2 fruit fly cellular contexts compared by ENCODE assay signal in the genomic region with DNA sequence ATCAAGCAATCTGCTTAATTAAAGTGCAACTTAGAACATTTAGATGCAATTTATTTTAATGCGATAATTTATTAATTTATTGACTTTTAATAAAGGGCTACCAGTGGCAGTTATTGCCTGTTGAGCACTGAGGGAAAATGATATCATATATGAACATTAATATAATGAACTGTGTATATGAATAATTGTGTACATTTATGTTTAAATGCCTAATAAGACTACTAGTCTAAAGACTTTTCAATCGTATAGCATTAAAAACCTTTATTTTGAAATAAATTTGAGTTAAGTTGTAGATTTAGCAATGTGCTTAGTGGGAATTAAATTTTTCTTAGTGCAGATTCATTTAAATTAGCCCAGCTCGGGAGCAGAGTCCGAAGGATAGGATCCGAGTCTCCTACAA.
TF ChIP-seq lines count a peak whose summit lies in the region.

No protein-coding gene starts in this region.

TF ChIP-seq in whole organism, prepupa, 60 proteins besides CTCF, POLR2A, EP300 and RAD21 (continues in another document):
- no peak for TF ChIP-seq Smox (GFP tag; optimal IDR thresholded peaks at IDR 0.05; lab: Kevin White, UChicago)
- no peak for TF ChIP-seq Ets21C (GFP tag; optimal IDR thresholded peaks at IDR 0.05; lab: Kevin White, UChicago)
- TF ChIP-seq spab (GFP tag; optimal IDR thresholded peaks at IDR 0.05; lab: Kevin White, UChicago): peak; percentile 41
- TF ChIP-seq CG8632 (GFP tag; optimal IDR thresholded peaks at IDR 0.05; lab: Kevin White, UChicago): no peak
- TF ChIP-seq fd59A (GFP tag; optimal IDR thresholded peaks at IDR 0.05; lab: Kevin White, UChicago): no peak
- no peak for TF ChIP-seq CG11762 (GFP tag; optimal IDR thresholded peaks at IDR 0.05; lab: Kevin White, UChicago; ENCODE audit: insufficient read depth)
- no peak for TF ChIP-seq CG8319 (GFP tag; optimal IDR thresholded peaks at IDR 0.05; lab: Kevin White, UChicago)
- TF ChIP-seq CG7368 (GFP tag; optimal IDR thresholded peaks at IDR 0.05; lab: Kevin White, UChicago): no peak
- TF ChIP-seq Lpt (GFP tag; optimal IDR thresholded peaks at IDR 0.05; lab: Kevin White, UChicago): no peak
- TF ChIP-seq acj6 (GFP tag; optimal IDR thresholded peaks at IDR 0.05; lab: Kevin White, UChicago): no peak
- TF ChIP-seq CG15336 (GFP tag; IDR thresholded peaks at IDR 0.05; lab: Robert Waterston, UW): no peak
- TF ChIP-seq CG6854 (GFP tag; optimal IDR thresholded peaks at IDR 0.05; lab: Kevin White, UChicago): no peak
- TF ChIP-seq CG6276 (GFP tag; optimal IDR thresholded peaks at IDR 0.05; lab: Kevin White, UChicago): no peak
- TF ChIP-seq Blimp-1 (GFP tag; optimal IDR thresholded peaks at IDR 0.05; lab: Kevin White, UChicago): no peak
- TF ChIP-seq CG32006 (GFP tag; optimal IDR thresholded peaks at IDR 0.05; lab: Kevin White, UChicago): no peak
- TF ChIP-seq CG8119 (GFP tag; IDR thresholded peaks at IDR 0.05; lab: Robert Waterston, UW): no peak
- peak; percentile 39 for TF ChIP-seq CG10631 (GFP tag; optimal IDR thresholded peaks at IDR 0.05; lab: Kevin White, UChicago)
- TF ChIP-seq CG3032 (tag; optimal IDR thresholded peaks at IDR 0.05; lab: Kevin White, UChicago): peak; percentile 65
- peak; percentile 61 for TF ChIP-seq CG10669 (GFP tag; optimal IDR thresholded peaks at IDR 0.05; lab: Kevin White, UChicago)
- TF ChIP-seq Sox102F (GFP tag; optimal IDR thresholded peaks at IDR 0.05; lab: Kevin White, UChicago): no peak
- peak; percentile 82 for TF ChIP-seq Eip78C (GFP tag; lab: Kevin White, UChicago)
- TF ChIP-seq Sox14 (GFP tag; optimal IDR thresholded peaks at IDR 0.05; lab: Kevin White, UChicago): no peak
- TF ChIP-seq cyc (GFP tag; optimal IDR thresholded peaks at IDR 0.05; lab: Kevin White, UChicago): no peak
- no peak for TF ChIP-seq fd85E (GFP tag; optimal IDR thresholded peaks at IDR 0.05; lab: Kevin White, UChicago)
- no peak for TF ChIP-seq Hr38 (GFP tag; optimal IDR thresholded peaks at IDR 0.05; lab: Kevin White, UChicago)
- peak; percentile 21 for TF ChIP-seq dsx (GFP tag; optimal IDR thresholded peaks at IDR 0.05; lab: Kevin White, UChicago; ENCODE audit: poor library complexity, severe bottlenecking)
- TF ChIP-seq Sox15 (GFP tag; optimal IDR thresholded peaks at IDR 0.05; lab: Kevin White, UChicago): no peak
- TF ChIP-seq Met (GFP tag; optimal IDR thresholded peaks at IDR 0.05; lab: Kevin White, UChicago): no peak
- no peak for TF ChIP-seq Hr4 (GFP tag; optimal IDR thresholded peaks at IDR 0.05; lab: Kevin White, UChicago)
- no peak for TF ChIP-seq vri (GFP tag; optimal IDR thresholded peaks at IDR 0.05; lab: Kevin White, UChicago)
- TF ChIP-seq CG4318 (GFP tag; optimal IDR thresholded peaks at IDR 0.05; lab: Kevin White, UChicago): no peak
- peak; percentile 32 for TF ChIP-seq CG9139 (GFP tag; optimal IDR thresholded peaks at IDR 0.05; lab: Kevin White, UChicago)
- TF ChIP-seq achi (GFP tag; optimal IDR thresholded peaks at IDR 0.05; lab: Kevin White, UChicago): no peak
- peak in 1 of 2 experiments; percentile 52 for TF ChIP-seq ss (GFP tag; optimal IDR thresholded peaks at IDR 0.05; lab: Kevin White, UChicago)
- TF ChIP-seq CG1621 (tag; optimal IDR thresholded peaks at IDR 0.05; lab: Kevin White, UChicago): no peak
- TF ChIP-seq Eip93F (GFP tag; optimal IDR thresholded peaks at IDR 0.05; lab: Kevin White, UChicago): no peak
- TF ChIP-seq CG6163 (GFP tag; IDR thresholded peaks at IDR 0.05; lab: Robert Waterston, UW): no peak
- no peak for TF ChIP-seq CG16779 (tag; optimal IDR thresholded peaks at IDR 0.05; lab: Kevin White, UChicago)
- no peak for TF ChIP-seq esn (GFP tag; optimal IDR thresholded peaks at IDR 0.05; lab: Kevin White, UChicago)
- no peak for TF ChIP-seq net (GFP tag; optimal IDR thresholded peaks at IDR 0.05; lab: Kevin White, UChicago)
- no peak for TF ChIP-seq OdsH (GFP tag; optimal IDR thresholded peaks at IDR 0.05; lab: Kevin White, UChicago)
- TF ChIP-seq salr (GFP tag; optimal IDR thresholded peaks at IDR 0.05; lab: Kevin White, UChicago): no peak
- no peak for TF ChIP-seq topi (GFP tag; optimal IDR thresholded peaks at IDR 0.05; lab: Kevin White, UChicago)
- TF ChIP-seq lz (GFP tag; optimal IDR thresholded peaks at IDR 0.05; lab: Kevin White, UChicago): no peak
- no peak for TF ChIP-seq CG31627 (GFP tag; optimal IDR thresholded peaks at IDR 0.05; lab: Kevin White, UChicago)
- no peak for TF ChIP-seq svp (GFP tag; lab: Kevin White, UChicago)

TF ChIP-seq in whole organism, pupa, 21 proteins besides CTCF, POLR2A, EP300 and RAD21:
- no peak for TF ChIP-seq gl (tag; optimal IDR thresholded peaks at IDR 0.05; lab: Kevin White, UChicago)
- no peak for TF ChIP-seq CG13204 (GFP tag; optimal IDR thresholded peaks at IDR 0.05; lab: Kevin White, UChicago)
- TF ChIP-seq CG34367 (tag; optimal IDR thresholded peaks at IDR 0.05; lab: Kevin White, UChicago): peak; percentile 58
- no peak for TF ChIP-seq CG4496 (GFP tag; IDR thresholded peaks at IDR 0.05; lab: Robert Waterston, UW)
- TF ChIP-seq EcR (GFP tag; optimal IDR thresholded peaks at IDR 0.05; lab: Kevin White, UChicago): no peak
- no peak for TF ChIP-seq rn (GFP tag; IDR thresholded peaks at IDR 0.05; lab: Robert Waterston, UW)
- TF ChIP-seq fd96Ca (GFP tag; IDR thresholded peaks at IDR 0.05; lab: Robert Waterston, UW): no peak
- TF ChIP-seq CG12605 (GFP tag; IDR thresholded peaks at IDR 0.05; lab: Robert Waterston, UW): no peak
- TF ChIP-seq CG10348 (GFP tag; IDR thresholded peaks at IDR 0.05; lab: Robert Waterston, UW): no peak
- TF ChIP-seq CG8159 (tag; optimal IDR thresholded peaks at IDR 0.05; lab: Kevin White, UChicago): peak; percentile 78
- peak; percentile 38 for TF ChIP-seq D1 (tag; optimal IDR thresholded peaks at IDR 0.05; lab: Kevin White, UChicago)
- no peak for TF ChIP-seq CG14655 (GFP tag; optimal IDR thresholded peaks at IDR 0.05; lab: Kevin White, UChicago)
- no peak for TF ChIP-seq CG32121 (GFP tag; IDR thresholded peaks at IDR 0.05; lab: Robert Waterston, UW)
- no peak for TF ChIP-seq CG8301 (tag; optimal IDR thresholded peaks at IDR 0.05; lab: Kevin White, UChicago)
- TF ChIP-seq Ets98B (GFP tag; IDR thresholded peaks at IDR 0.05; lab: Robert Waterston, UW): no peak
- peak; percentile 70 for TF ChIP-seq CG17806 (tag; optimal IDR thresholded peaks at IDR 0.05; lab: Kevin White, UChicago)
- TF ChIP-seq Pif1B (GFP tag; optimal IDR thresholded peaks at IDR 0.05; lab: Kevin White, UChicago): no peak
- no peak for TF ChIP-seq Pif1A (GFP tag; optimal IDR thresholded peaks at IDR 0.05; lab: Kevin White, UChicago)
- TF ChIP-seq Snoo (tag; optimal IDR thresholded peaks at IDR 0.05; lab: Kevin White, UChicago): no peak
- TF ChIP-seq CG15710 (tag; optimal IDR thresholded peaks at IDR 0.05; lab: Kevin White, UChicago): peak; percentile 66
- peak; percentile 63 for TF ChIP-seq CG9948 (tag; optimal IDR thresholded peaks at IDR 0.05; lab: Kevin White, UChicago)
